Worm (Caenorhabditis elegans): ENCODE results near the gene snx-1.
A peak's percentile ranks its signal among the peaks of the same experiment; 100 is the strongest.

The snx-1 gene

DNA sequence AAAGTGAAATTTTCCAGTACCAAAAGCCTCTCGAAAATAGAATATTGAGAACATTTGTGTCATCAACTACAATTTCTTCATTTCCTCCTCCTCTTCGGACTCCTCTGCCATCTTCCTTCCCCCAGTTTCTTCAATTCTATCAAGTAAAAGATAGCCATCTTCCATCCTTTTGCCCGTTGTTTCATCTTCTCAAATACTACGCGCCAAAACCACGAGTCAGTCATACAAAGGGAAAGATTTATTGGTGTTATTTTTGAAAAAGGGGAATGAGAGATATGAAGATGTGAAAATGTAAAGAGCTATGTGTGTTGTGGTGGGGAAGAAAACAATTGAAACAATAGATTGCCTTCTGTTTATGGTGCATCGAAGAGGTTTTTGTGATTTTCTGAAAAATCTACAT lies 6.6 kb upstream of the snx-1 start (continued):
- TF ChIP-seq Y116A8C.19 (tag; optimal IDR thresholded peaks at IDR 0.05; ENCODE audit: borderline replicate concordance) (no peak), egl-27 (tag; optimal IDR thresholded peaks at IDR 0.05) (no peak), elt-2 (tag; optimal IDR thresholded peaks at IDR 0.05) (no peak), hpl-2 (GFP tag; optimal IDR thresholded peaks at IDR 0.05) (no peak), vab-15 (tag; optimal IDR thresholded peaks at IDR 0.05) (peak; percentile 14), lin-14 (GFP tag; optimal IDR thresholded peaks at IDR 0.05) (peak; percentile 88), mab-9 (GFP tag; IDR thresholded peaks at IDR 0.05) (no peak), zip-4 (GFP tag; optimal IDR thresholded peaks at IDR 0.05) (no peak), aly-2 (tag; optimal IDR thresholded peaks at IDR 0.05) (no peak), isw-1 (GFP tag; IDR thresholded peaks at IDR 0.05) (no peak), irx-1 (tag; optimal IDR thresholded peaks at IDR 0.05) (no peak), zag-1 (tag; optimal IDR thresholded peaks at IDR 0.05) (no peak), dsc-1 (tag; optimal IDR thresholded peaks at IDR 0.05) (no peak), nhr-11 (tag; optimal IDR thresholded peaks at IDR 0.05) (no peak), C16A3.4 (tag; optimal IDR thresholded peaks at IDR 0.05) (peak; percentile 58), nhr-76 (tag; optimal IDR thresholded peaks at IDR 0.05) (no peak), nhr-19 (GFP tag; conservative IDR thresholded peaks at IDR 0.05) (no peak), ceh-90 (tag; optimal IDR thresholded peaks at IDR 0.05) (no peak), ceh-8 (GFP tag; optimal IDR thresholded peaks at IDR 0.05) (no peak), fkh-4 (tag; optimal IDR thresholded peaks at IDR 0.05; ENCODE audit: borderline replicate concordance) (no peak), hlh-4 (tag; optimal IDR thresholded peaks at IDR 0.05) (no peak), mef-2 (tag; optimal IDR thresholded peaks at IDR 0.05) (no peak), pag-3 (tag; optimal IDR thresholded peaks at IDR 0.05; ENCODE audit: borderline replicate concordance, insufficient read depth) (peak; percentile 61), aha-1 (tag; optimal IDR thresholded peaks at IDR 0.05) (no peak), lir-3 (tag; optimal IDR thresholded peaks at IDR 0.05; ENCODE audit: poor library complexity) (peak; percentile 30), ces-1 (GFP tag; optimal IDR thresholded peaks at IDR 0.05) (no peak), snpc-4 (tag; optimal IDR thresholded peaks at IDR 0.05) (no peak), nhr-85 (tag) (peak; percentile 77), fkh-8 (tag; optimal IDR thresholded peaks at IDR 0.05) (no peak), dpl-1 (GFP tag; optimal IDR thresholded peaks at IDR 0.05) (peak in 1 of 3 experiments; percentile 25), jun-1 (tag; optimal IDR thresholded peaks at IDR 0.05) (no peak), mdl-1 (tag; optimal IDR thresholded peaks at IDR 0.05) (no peak), C34B4.2 (tag; optimal IDR thresholded peaks at IDR 0.05) (no peak), nhr-28 (tag; optimal IDR thresholded peaks at IDR 0.05) (no peak), egl-13 (tag; optimal IDR thresholded peaks at IDR 0.05) (no peak), unc-130 (tag; optimal IDR thresholded peaks at IDR 0.05) (no peak), mep-1 (tag; optimal IDR thresholded peaks at IDR 0.05) (peak; percentile 60), nhr-90 (tag; optimal IDR thresholded peaks at IDR 0.05; ENCODE audit: poor library complexity) (no peak), ceh-88 (GFP tag; IDR thresholded peaks at IDR 0.05) (no peak), alr-1 (tag; optimal IDR thresholded peaks at IDR 0.05; ENCODE audit: borderline replicate concordance) (no peak), tlp-1 (tag; optimal IDR thresholded peaks at IDR 0.05) (no peak), ceh-63 (GFP tag; optimal IDR thresholded peaks at IDR 0.05) (no peak), snu-23 (GFP tag; optimal IDR thresholded peaks at IDR 0.05) (peak; percentile 68), unc-98 (GFP tag; IDR thresholded peaks at IDR 0.05) (no peak), tbx-2 (tag; optimal IDR thresholded peaks at IDR 0.05) (no peak), unc-86 (tag; optimal IDR thresholded peaks at IDR 0.05) (no peak), grh-1 (GFP tag; IDR thresholded peaks at IDR 0.05) (no peak), nhr-77 (tag; optimal IDR thresholded peaks at IDR 0.05) (no peak), lin-13 (GFP tag; optimal IDR thresholded peaks at IDR 0.05) (no peak)
